Fruit fly (Drosophila melanogaster): ENCODE measurements around the gene CG42374.

dm6 chr3L:19228857-19229398, 34.6 kb upstream of the CG42374 start:
- TF ChIP-seq CG1620 (GFP tag; optimal IDR thresholded peaks at IDR 0.05) (no peak), tj (GFP tag; optimal IDR thresholded peaks at IDR 0.05) (no peak), Hr96 (GFP tag; optimal IDR thresholded peaks at IDR 0.05) (no peak), cic (GFP tag; optimal IDR thresholded peaks at IDR 0.05) (no peak), CG7045 (GFP tag; optimal IDR thresholded peaks at IDR 0.05) (no peak), CG5204 (GFP tag; optimal IDR thresholded peaks at IDR 0.05) (no peak), pad (GFP tag; optimal IDR thresholded peaks at IDR 0.05) (no peak), Clk (GFP tag; optimal IDR thresholded peaks at IDR 0.05) (no peak), CG11617 (GFP tag; optimal IDR thresholded peaks at IDR 0.05) (no peak)

Measured in whole organism, adult.